Fruit fly (Drosophila melanogaster) whole organism, adult: ENCODE data around the gene lace.
A peak's percentile ranks its signal among the peaks of the same experiment; 100 is the strongest.

Experiments used
- CG11617 ChIP-seq: fragments of 200-800 bp; sonication (Bioruptor generic); optimal IDR thresholded peaks from 2 replicates; lab custom pipeline; 2017; ENCODE audit warnings: mild to moderate bottlenecking, missing biosample characterization, missing genetic modification reagents, missing genetic modification characterization
- CG12768 ChIP-seq: fragments of 200-800 bp; sonication (Bioruptor generic); optimal IDR thresholded peaks from 2 replicates; lab custom pipeline; 2017; ENCODE audit warnings: missing biosample characterization, missing genetic modification characterization, mild to moderate bottlenecking, moderate library complexity, missing genetic modification reagents
- CG14711 ChIP-seq: fragments of 200-800 bp; sonication (Bioruptor generic); optimal IDR thresholded peaks from 2 replicates; lab custom pipeline; 2018; ENCODE audit warnings: missing biosample characterization, mild to moderate bottlenecking, missing genetic modification characterization, moderate library complexity
- CG1620 ChIP-seq: fragments of 200-800 bp; sonication (Bioruptor generic); optimal IDR thresholded peaks from 2 replicates; lab custom pipeline; 2016; ENCODE audit warnings: missing biosample characterization, missing genetic modification characterization
- CG33017 ChIP-seq: fragments of 200-800 bp; sonication (Bioruptor generic); optimal IDR thresholded peaks from 2 replicates; lab custom pipeline; 2018; ENCODE audit warnings: missing biosample characterization, mild to moderate bottlenecking, missing genetic modification characterization, moderate library complexity
- CG5204 ChIP-seq: fragments of 200-800 bp; sonication (Bioruptor generic); optimal IDR thresholded peaks from 2 replicates; lab custom pipeline; 2016; ENCODE audit warnings: missing biosample characterization, missing genetic modification characterization
- CG7045 ChIP-seq: fragments of 200-800 bp; sonication (Bioruptor generic); optimal IDR thresholded peaks from 2 replicates; lab custom pipeline; 2017; ENCODE audit warnings: missing biosample characterization, mild to moderate bottlenecking, missing genetic modification characterization
- CG7101 ChIP-seq: fragments of 200-800 bp; sonication (Bioruptor generic); optimal IDR thresholded peaks from 2 replicates; lab custom pipeline; 2018; ENCODE audit warnings: missing biosample characterization, mild to moderate bottlenecking, missing genetic modification characterization, moderate library complexity
- Clk ChIP-seq: fragments of 200-800 bp; sonication (Bioruptor generic); optimal IDR thresholded peaks from 2 replicates; lab custom pipeline; 2017; ENCODE audit warnings: missing biosample characterization, missing genetic modification characterization
- Crg-1 ChIP-seq: fragments of 200-800 bp; sonication (Bioruptor generic); optimal IDR thresholded peaks from 2 replicates; lab custom pipeline; 2016; ENCODE audit warnings: missing biosample characterization, missing genetic modification characterization
- Hr96 ChIP-seq: fragments of 200-800 bp; sonication (Bioruptor generic); optimal IDR thresholded peaks from 2 replicates; lab custom pipeline; 2016; ENCODE audit warnings: missing biosample characterization, missing genetic modification characterization
- Mnt ChIP-seq: fragments of 200-800 bp; sonication (Bioruptor generic); optimal IDR thresholded peaks from 2 replicates; lab custom pipeline; 2016; ENCODE audit warnings: missing biosample characterization, mild to moderate bottlenecking, missing genetic modification characterization
- bab1 ChIP-seq: fragments of 200-800 bp; sonication (Bioruptor generic); optimal IDR thresholded peaks from 3 replicates; lab custom pipeline; 2019; ENCODE audit warnings: missing biosample characterization, mild to moderate bottlenecking, missing genetic modification characterization, moderate library complexity
- cic ChIP-seq: fragments of 200-800 bp; sonication (Bioruptor generic); optimal IDR thresholded peaks from 2 replicates; lab custom pipeline; 2017; ENCODE audit warnings: missing biosample characterization, mild to moderate bottlenecking, missing genetic modification characterization, moderate library complexity
- cnc ChIP-seq, 2 experiments: fragments of >200 bp; optimal IDR thresholded peaks; 2 replicates each; lab custom pipeline; 2017
- kay ChIP-seq: fragments of 200-800 bp; sonication (Bioruptor generic); peaks from one replicate; lab custom pipeline; 2016; ENCODE audit warnings: missing biosample characterization, missing genetic modification characterization, borderline replicate concordance
- ovo ChIP-seq: fragments of 200-800 bp; sonication (Bioruptor generic); optimal IDR thresholded peaks from 2 replicates; lab custom pipeline; 2016; ENCODE audit warnings: missing biosample characterization, missing genetic modification characterization
- pad ChIP-seq: fragments of 200-800 bp; sonication (Bioruptor generic); optimal IDR thresholded peaks from 3 replicates; lab custom pipeline; 2017; ENCODE audit warnings: missing biosample characterization, missing genetic modification characterization, mild to moderate bottlenecking, moderate library complexity, missing genetic modification reagents
- tj ChIP-seq: fragments of 200-800 bp; sonication (Bioruptor generic); optimal IDR thresholded peaks from 3 replicates; lab custom pipeline; 2017; ENCODE audit warnings: missing biosample characterization, mild to moderate bottlenecking, missing genetic modification characterization, moderate library complexity
- toe ChIP-seq: fragments of 200-800 bp; sonication (Bioruptor generic); optimal IDR thresholded peaks from 2 replicates; lab custom pipeline; 2016; ENCODE audit warnings: missing biosample characterization, missing genetic modification characterization

lace gene

DNA sequence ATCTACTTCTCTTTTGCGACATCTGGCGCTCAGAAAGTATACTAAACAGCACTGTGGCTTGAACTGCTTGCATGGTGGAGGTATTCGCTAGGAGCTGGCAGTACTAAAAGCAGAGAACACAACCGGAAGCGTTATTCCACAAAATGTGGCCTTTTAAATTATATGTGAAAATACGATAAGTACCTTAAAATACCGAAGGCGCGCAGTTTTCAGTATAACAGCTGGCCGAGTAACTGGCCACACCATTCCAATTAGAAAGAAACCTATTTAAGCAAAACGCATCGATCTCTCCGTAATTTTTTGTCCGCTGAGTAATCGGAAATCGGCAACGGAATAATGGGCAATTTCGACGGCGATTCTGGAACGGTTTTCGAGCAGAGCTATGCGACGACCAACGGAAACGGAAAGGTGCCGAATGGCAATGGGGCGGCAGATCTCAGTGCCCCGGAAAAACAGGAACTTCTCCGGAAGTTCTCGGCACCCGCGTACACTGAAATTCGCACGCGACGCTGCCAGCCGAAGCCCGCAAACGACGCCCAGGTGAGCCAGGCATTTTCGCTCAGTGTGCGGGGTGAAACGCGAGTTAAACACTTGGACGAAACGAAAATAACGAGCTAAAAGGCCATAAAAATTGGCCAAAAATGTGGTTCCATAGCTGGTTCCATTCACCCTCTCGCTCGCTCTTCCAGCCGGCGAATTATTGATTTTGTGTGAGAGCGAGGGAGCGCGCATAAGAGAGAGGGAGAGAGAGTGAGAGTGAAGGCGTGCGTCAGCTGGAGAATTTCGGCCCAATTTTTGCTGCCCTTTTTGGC, at the start of gene lace:
Gene lace (plus strand): TSS at position 243 of the 812 bp plus-strand sequence.
- TF ChIP-seq CG7045 (GFP tag; lab: Kevin White, UChicago) (peak; percentile 62), cic (GFP tag; lab: Kevin White, UChicago) (peak; percentile 19), cnc (optimal IDR thresholded peaks at IDR 0.05; lab: Kevin White, UChicago) (no peak), Clk (peak; percentile 5), CG14711 (tag; lab: Kevin White, UChicago) (peak; percentile 6), toe (GFP tag; lab: Kevin White, UChicago) (peak; percentile 65), CG11617 (GFP tag; lab: Kevin White, UChicago) (no peak), bab1 (GFP tag; lab: Kevin White, UChicago) (peak; percentile 61), Hr96 (peak; percentile 30), ovo (GFP tag; lab: Kevin White, UChicago) (peak; percentile 66), kay (GFP tag; lab: Kevin White, UChicago) (no peak), CG7101 (tag; lab: Kevin White, UChicago) (peak; percentile 64), CG12768 (peak; percentile 20), CG33017 (tag; lab: Kevin White, UChicago) (no peak), CG1620 (GFP tag; lab: Kevin White, UChicago) (peak; percentile 66), tj (peak; percentile 34), pad (GFP tag; lab: Kevin White, UChicago) (peak; percentile 52), Crg-1 (GFP tag; lab: Kevin White, UChicago) (peak; percentile 55), CG5204 (GFP tag; lab: Kevin White, UChicago) (peak; percentile 63), Mnt (GFP tag; lab: Kevin White, UChicago) (peak; percentile 18)

DNA sequence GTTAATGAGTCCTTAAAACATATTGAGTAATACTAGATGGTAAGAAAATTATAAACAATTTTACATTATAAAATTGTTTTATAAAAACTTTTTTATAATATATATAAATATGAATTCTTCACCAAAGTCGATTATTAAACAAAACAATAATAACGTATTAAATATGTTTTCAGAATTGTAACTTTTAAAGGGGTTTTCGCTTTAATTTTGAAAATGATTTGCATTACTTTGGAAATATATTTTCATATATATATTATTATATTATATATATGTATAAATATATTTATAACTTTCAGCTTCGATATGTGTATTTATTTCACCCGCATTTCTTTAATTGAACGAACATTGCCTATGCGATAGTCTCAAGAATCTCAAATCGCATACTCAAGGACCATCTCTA, 40.9 kb upstream of the lace start:
- TF ChIP-seq bab1 (GFP tag; lab: Kevin White, UChicago): no peak
- TF ChIP-seq Mnt (GFP tag; lab: Kevin White, UChicago): no peak
- no peak for TF ChIP-seq CG33017 (tag; lab: Kevin White, UChicago)
- TF ChIP-seq CG7045 (GFP tag; lab: Kevin White, UChicago): no peak
- no peak for TF ChIP-seq tj
- no peak for TF ChIP-seq toe (GFP tag; lab: Kevin White, UChicago)
- no peak for TF ChIP-seq Hr96
- no peak for TF ChIP-seq pad (GFP tag; lab: Kevin White, UChicago)
- no peak for TF ChIP-seq CG7101 (tag; lab: Kevin White, UChicago)
- TF ChIP-seq cic (GFP tag; lab: Kevin White, UChicago): no peak
- no peak for TF ChIP-seq kay (GFP tag; lab: Kevin White, UChicago)

DNA sequence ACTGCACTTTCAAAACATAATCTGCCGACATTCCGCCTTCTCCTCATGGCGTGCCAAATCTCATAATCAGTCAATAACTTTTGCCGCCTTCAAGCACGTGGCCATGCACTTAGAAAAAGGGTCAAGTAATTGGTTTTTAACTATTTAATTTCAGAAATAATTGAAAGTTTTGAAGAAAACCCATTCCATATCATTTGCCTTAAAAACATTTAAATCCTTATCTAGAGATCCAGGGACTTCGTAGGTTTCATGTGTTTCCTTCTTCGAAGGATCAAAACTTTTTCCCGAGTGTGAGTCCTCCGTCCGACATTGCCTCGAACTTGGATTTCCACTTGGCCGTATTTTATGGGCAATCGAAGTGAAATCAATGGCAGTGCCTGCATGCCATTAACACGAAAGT, 40.0 kb upstream of the lace start:
- TF ChIP-seq CG33017 (tag; lab: Kevin White, UChicago) (no peak), cnc (optimal IDR thresholded peaks at IDR 0.05; lab: Kevin White, UChicago) (no peak), CG7045 (GFP tag; lab: Kevin White, UChicago) (no peak), tj (no peak)

DNA sequence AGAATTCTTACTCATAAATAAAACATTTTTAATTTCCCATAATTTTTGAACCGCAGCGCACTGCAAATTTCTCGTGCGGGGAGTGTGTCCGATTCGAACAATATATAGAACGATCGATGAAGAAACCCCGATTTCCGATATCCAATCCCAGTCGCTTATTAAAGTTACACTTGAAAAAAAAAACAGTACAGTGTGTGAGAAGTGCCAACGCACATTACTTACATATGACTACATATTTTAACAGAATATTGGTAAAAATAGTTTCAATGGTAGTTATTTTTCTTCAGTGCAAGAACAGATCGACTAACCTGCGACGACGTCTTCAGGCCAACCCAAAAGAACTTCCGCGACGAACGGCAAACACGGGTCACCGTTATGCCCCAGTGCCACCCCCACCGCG, 35.9 kb upstream of the lace start:
- no peak for TF ChIP-seq CG11617 (GFP tag; lab: Kevin White, UChicago)

DNA sequence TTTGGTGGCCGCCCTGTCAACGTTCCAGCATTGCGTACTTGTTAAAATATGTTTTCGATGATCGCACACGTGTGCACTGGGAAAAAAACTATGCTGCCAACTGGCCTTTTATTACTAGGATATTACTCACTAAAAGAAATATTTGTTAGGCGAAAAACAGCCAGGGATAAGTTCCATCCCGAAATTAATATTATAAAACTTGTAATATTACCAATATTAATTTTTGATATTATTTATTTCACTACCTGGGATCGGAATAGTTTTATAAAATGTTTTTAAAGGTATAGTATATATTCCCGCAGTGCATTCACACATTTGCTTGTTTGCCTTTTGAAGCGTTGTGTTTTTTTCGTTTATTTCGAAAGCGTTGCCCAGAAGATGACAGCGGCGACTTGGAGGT, 35.4 kb upstream of the lace start:
- TF ChIP-seq Mnt (GFP tag; lab: Kevin White, UChicago) (no peak), CG7045 (GFP tag; lab: Kevin White, UChicago) (no peak), tj (no peak), bab1 (GFP tag; lab: Kevin White, UChicago) (no peak), CG33017 (tag; lab: Kevin White, UChicago) (no peak), CG1620 (GFP tag; lab: Kevin White, UChicago) (no peak), CG12768 (no peak), cic (GFP tag; lab: Kevin White, UChicago) (no peak), ovo (GFP tag; lab: Kevin White, UChicago) (no peak), CG14711 (tag; lab: Kevin White, UChicago) (no peak), Hr96 (no peak), CG11617 (GFP tag; lab: Kevin White, UChicago) (no peak), toe (GFP tag; lab: Kevin White, UChicago) (no peak), kay (GFP tag; lab: Kevin White, UChicago) (no peak), cnc (optimal IDR thresholded peaks at IDR 0.05; lab: Kevin White, UChicago) (no peak)

DNA sequence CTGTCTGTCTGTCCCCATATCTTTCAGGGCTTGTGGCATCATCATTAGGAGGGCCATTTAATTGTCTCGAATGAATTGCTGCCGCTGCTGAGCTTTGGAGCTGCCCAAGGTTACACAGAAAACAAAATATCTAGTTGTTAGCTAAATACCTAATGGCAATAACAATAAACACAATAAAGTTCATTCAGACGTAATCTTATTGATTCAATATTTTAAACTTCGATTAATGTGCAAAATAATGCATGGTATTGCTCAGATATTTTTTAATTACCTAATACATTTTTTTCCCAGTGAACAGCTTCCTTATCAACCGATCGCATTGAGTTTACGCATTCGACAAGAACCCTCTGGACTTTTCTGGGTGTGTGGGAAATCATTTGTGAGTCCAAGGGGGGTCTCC, 33.8 kb upstream of the lace start:
- TF ChIP-seq Hr96: no peak
- no peak for TF ChIP-seq kay (GFP tag; lab: Kevin White, UChicago)
- no peak for TF ChIP-seq Crg-1 (GFP tag; lab: Kevin White, UChicago)
- TF ChIP-seq Clk: no peak
- TF ChIP-seq CG11617 (GFP tag; lab: Kevin White, UChicago): no peak
- no peak for TF ChIP-seq CG14711 (tag; lab: Kevin White, UChicago)
- TF ChIP-seq CG7101 (tag; lab: Kevin White, UChicago): no peak
- no peak for TF ChIP-seq CG1620 (GFP tag; lab: Kevin White, UChicago)
- no peak for TF ChIP-seq cic (GFP tag; lab: Kevin White, UChicago)
- no peak for TF ChIP-seq CG12768
- TF ChIP-seq bab1 (GFP tag; lab: Kevin White, UChicago): no peak
- no peak for TF ChIP-seq CG33017 (tag; lab: Kevin White, UChicago)
- TF ChIP-seq tj: no peak
- no peak for TF ChIP-seq pad (GFP tag; lab: Kevin White, UChicago)
- no peak for TF ChIP-seq CG7045 (GFP tag; lab: Kevin White, UChicago)
- TF ChIP-seq CG5204 (GFP tag; lab: Kevin White, UChicago): no peak
- no peak for TF ChIP-seq Mnt (GFP tag; lab: Kevin White, UChicago)
- no peak for TF ChIP-seq ovo (GFP tag; lab: Kevin White, UChicago)
- TF ChIP-seq cnc (optimal IDR thresholded peaks at IDR 0.05; lab: Kevin White, UChicago): no peak
- no peak for TF ChIP-seq toe (GFP tag; lab: Kevin White, UChicago)
